Fruit fly (Drosophila melanogaster): ENCODE results near the gene CG7458.

The CG7458 gene

DNA sequence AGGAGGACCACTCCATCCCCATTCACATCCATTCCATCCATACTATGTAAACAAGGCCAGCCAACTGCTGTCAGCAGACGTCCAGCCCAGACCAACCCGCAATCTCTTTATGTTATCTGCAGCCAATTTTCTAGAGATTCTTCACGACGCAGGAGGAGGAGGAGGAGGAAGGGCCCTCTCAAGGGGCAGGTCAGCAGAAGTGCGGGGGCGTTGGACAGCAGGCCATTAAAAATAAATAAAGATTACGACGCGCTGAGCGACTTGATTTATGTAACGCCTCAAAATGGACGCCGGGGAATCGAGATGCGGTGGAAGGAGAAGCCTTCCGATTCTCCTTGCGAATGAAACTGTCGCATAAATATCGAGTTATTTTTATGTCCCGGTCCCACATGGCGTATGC is 24.9 kb downstream of the CG7458 start:
- no peak for TF ChIP-seq CG17801 (GFP tag; optimal IDR thresholded peaks at IDR 0.05; ENCODE audit: partially characterized antibody)

DNA sequence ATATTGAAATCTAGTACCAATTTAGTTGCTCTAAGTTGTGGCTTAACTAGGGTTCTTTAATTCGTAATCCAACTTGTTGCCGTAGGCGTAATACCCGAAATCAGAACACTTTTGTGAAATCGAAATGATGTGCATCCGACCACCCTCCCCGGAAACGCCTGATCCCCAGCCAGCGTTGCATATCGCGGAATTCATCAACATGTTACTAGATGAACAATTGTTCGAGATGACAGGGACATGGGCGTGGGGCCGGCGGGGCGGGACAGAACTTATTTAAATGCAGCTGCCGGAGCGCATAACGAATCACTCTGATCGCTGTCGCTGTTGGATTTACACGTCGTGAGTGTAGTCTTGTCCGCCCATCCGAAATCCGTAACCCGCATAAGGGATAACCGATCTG is 30.0 kb downstream of the CG7458 start, which contains the start of gene Act79B:
Gene Act79B (plus strand): TSS at position 301 of the 400 bp plus-strand sequence.
- TF ChIP-seq CG17801 (GFP tag; optimal IDR thresholded peaks at IDR 0.05; ENCODE audit: partially characterized antibody): no peak

- no peak for TF ChIP-seq CG17801 (GFP tag; optimal IDR thresholded peaks at IDR 0.05; ENCODE audit: partially characterized antibody)
Measured at dm6 chr3L:21994000-21994399, 39.1 kb downstream of the CG7458 start.

DNA sequence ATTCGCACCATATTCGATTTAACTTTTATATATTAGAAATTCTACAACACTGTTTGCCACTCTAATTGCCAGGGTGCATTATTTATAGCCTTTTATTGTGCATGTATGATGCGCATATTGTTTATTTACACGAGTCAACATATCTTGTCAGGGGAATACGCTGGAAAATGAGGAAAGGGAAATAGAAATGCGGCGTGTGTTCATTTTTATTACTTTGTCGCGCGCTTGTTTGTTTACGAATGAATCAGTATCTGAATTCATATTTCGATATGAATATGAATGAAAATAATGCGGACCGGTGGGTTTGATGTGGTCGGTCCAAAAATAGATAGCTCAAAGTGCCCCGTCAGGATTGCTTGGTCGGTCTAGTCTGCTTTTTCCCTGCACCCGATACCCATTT is 51.2 kb downstream of the CG7458 start:
- no peak for TF ChIP-seq CG17801 (GFP tag; optimal IDR thresholded peaks at IDR 0.05; ENCODE audit: partially characterized antibody)
